Worm (Caenorhabditis elegans): ENCODE data around the gene ZK892.5.
"Not testable (repeated sequence)": the region's sequence is repeated elsewhere in the genome, so short reads cannot be mapped to it uniquely, and the experiment has no call there.

The ZK892.5 gene

ce11 chrII:10001065-10001464, 7.0 kb upstream of the ZK892.5 start, which contains the start of gene nlt-1 (continued):
- TF ChIP-seq C06A6.2 (GFP tag; conservative IDR thresholded peaks at IDR 0.05) (no peak), F22D6.2 (tag; optimal IDR thresholded peaks at IDR 0.05) (no peak), ztf-22 (GFP tag; optimal IDR thresholded peaks at IDR 0.05) (peak; percentile 20), nhr-80 (tag; optimal IDR thresholded peaks at IDR 0.05) (peak; percentile 99), F57A8.1 (GFP tag; optimal IDR thresholded peaks at IDR 0.05) (no peak), lir-1 (GFP tag; conservative IDR thresholded peaks at IDR 0.05) (no peak), lin-26 (GFP tag; IDR thresholded peaks at IDR 0.05) (no peak), egrh-3 (GFP tag; IDR thresholded peaks at IDR 0.05) (no peak), atf-7 (tag; optimal IDR thresholded peaks at IDR 0.05) (peak; percentile 16), let-607 (tag; optimal IDR thresholded peaks at IDR 0.05) (no peak), ztf-26 (tag; optimal IDR thresholded peaks at IDR 0.05) (no peak), dpff-1 (tag; optimal IDR thresholded peaks at IDR 0.05) (no peak), madf-6 (GFP tag; IDR thresholded peaks at IDR 0.05) (no peak), lin-54 (GFP tag; optimal IDR thresholded peaks at IDR 0.05) (no peak), xnd-1 (tag; optimal IDR thresholded peaks at IDR 0.05) (no peak), attf-5 (GFP tag; optimal IDR thresholded peaks at IDR 0.05) (peak; percentile 28), F52B5.7 (tag; optimal IDR thresholded peaks at IDR 0.05) (no peak)

- TF ChIP-seq attf-6 (GFP tag; IDR thresholded peaks at IDR 0.05) (no peak), tbp1 (GFP tag; optimal IDR thresholded peaks at IDR 0.05) (no peak), ztf-22 (GFP tag; optimal IDR thresholded peaks at IDR 0.05) (no peak)
Observed at ce11 chrII:10001546-10001945, 6.5 kb upstream of the ZK892.5 start, which contains the start of gene ZK892.3. ZK892.3 (plus strand) TSS chrII:10001846.

ce11 chrII:10006266-10006665, 1.8 kb upstream of the ZK892.5 start, which contains the start of gene ZK892.4:
ZK892.4 (plus strand) TSS chrII:10006566.
- TF ChIP-seq egrh-3 (GFP tag; IDR thresholded peaks at IDR 0.05); ztf-28 (GFP tag; IDR thresholded peaks at IDR 0.05); T26A5.8 (tag; optimal IDR thresholded peaks at IDR 0.05): not testable (repeated sequence)

ce11 chrII:10008552-10008951, 535 bp downstream of the ZK892.5 start:
- no peak for TF ChIP-seq D2030.7 (GFP tag; IDR thresholded peaks at IDR 0.05)

ce11 chrII:10010914-10011313, 2.9 kb downstream of the ZK892.5 start:
- TF ChIP-seq unc-130 (GFP tag; optimal IDR thresholded peaks at IDR 0.05) (no peak), ceh-100 (GFP tag; IDR thresholded peaks at IDR 0.05) (no peak), T07F8.4 (tag; optimal IDR thresholded peaks at IDR 0.05) (no peak)

- TF ChIP-seq C17E4.6 (GFP tag; IDR thresholded peaks at IDR 0.05) (no peak), fkh-3 (tag; optimal IDR thresholded peaks at IDR 0.05) (no peak), ceh-40 (GFP tag; IDR thresholded peaks at IDR 0.05) (no peak), F22D6.2 (tag; optimal IDR thresholded peaks at IDR 0.05) (no peak), somi-1 (GFP tag; optimal IDR thresholded peaks at IDR 0.05) (no peak), hlh-12 (tag; optimal IDR thresholded peaks at IDR 0.05) (no peak), ets-4 (GFP tag; optimal IDR thresholded peaks at IDR 0.05) (no peak), egl-44 (GFP tag; IDR thresholded peaks at IDR 0.05) (no peak), ccch-3 (GFP tag; optimal IDR thresholded peaks at IDR 0.05) (no peak), ztf-25 (GFP tag; IDR thresholded peaks at IDR 0.05) (no peak), nhr-90 (tag; optimal IDR thresholded peaks at IDR 0.05) (no peak), Y67H2A.10 (GFP tag; conservative IDR thresholded peaks at IDR 0.05) (no peak), lin-54 (GFP tag; optimal IDR thresholded peaks at IDR 0.05) (no peak), nhr-120 (GFP tag; IDR thresholded peaks at IDR 0.05) (no peak)
Observed at ce11 chrII:10011733-10012132, 3.7 kb downstream of the ZK892.5 start.

Measured in whole organism, young adult.